Fruit fly (Drosophila melanogaster) whole organism, embryonic: ENCODE results near the gene Atg14.

Experiments used
- Atf3 ChIP-seq: fragments of 200-800 bp; sonication (Bioruptor generic); optimal IDR thresholded peaks from 3 replicates; lab custom pipeline; 2016; ENCODE audit warnings: missing biosample characterization, missing genetic modification characterization
- Bdp1 ChIP-seq: fragments of 200-800 bp; sonication (Bioruptor generic); optimal IDR thresholded peaks from 3 replicates; lab custom pipeline; 2016; ENCODE audit warnings: missing biosample characterization, missing genetic modification characterization
- CG10267 ChIP-seq: fragments of 200-800 bp; sonication (Bioruptor generic); optimal IDR thresholded peaks from 2 replicates; lab custom pipeline; 2018; ENCODE audit warnings: missing biosample characterization, mild to moderate bottlenecking, missing genetic modification characterization, moderate library complexity
- CG10366 ChIP-seq: fragments of 200-800 bp; sonication (Bioruptor generic); IDR thresholded peaks from 2 replicates; pipeline ENCODE4 v1.3.6; 2022; ENCODE audit warnings: missing biosample characterization, missing genetic modification characterization
- CG10654 ChIP-seq: fragments of 200-800 bp; sonication (Bioruptor generic); optimal IDR thresholded peaks from 2 replicates; lab custom pipeline; 2016; ENCODE audit warnings: missing biosample characterization, missing genetic modification characterization
- CG11504 ChIP-seq: fragments of 200-800 bp; sonication (Bioruptor generic); optimal IDR thresholded peaks from 3 replicates; lab custom pipeline; 2019; ENCODE audit warnings: missing biosample characterization, mild to moderate bottlenecking, missing genetic modification characterization, moderate library complexity
- CG12071 ChIP-seq: fragments of 200-800 bp; sonication (Bioruptor generic); optimal IDR thresholded peaks from 3 replicates; lab custom pipeline; 2018; ENCODE audit warnings: missing biosample characterization, mild to moderate bottlenecking, missing genetic modification characterization
- CG14014 ChIP-seq: fragments of 200-800 bp; sonication (Bioruptor generic); IDR thresholded peaks from 2 replicates; pipeline ENCODE4 v1.3.6; 2022; ENCODE audit warnings: missing biosample characterization, missing genetic modification characterization
- CG15696 ChIP-seq: fragments of 200-800 bp; sonication (Bioruptor generic); optimal IDR thresholded peaks from 2 replicates; lab custom pipeline; 2019; ENCODE audit warnings: missing biosample characterization, mild to moderate bottlenecking, missing genetic modification characterization, moderate library complexity
- CG1602 ChIP-seq: fragments of 200-800 bp; sonication (Bioruptor generic); optimal IDR thresholded peaks from 3 replicates; lab custom pipeline; 2016; ENCODE audit warnings: missing biosample characterization, missing genetic modification characterization
- CG2875 ChIP-seq: fragments of 200-800 bp; sonication (Bioruptor generic); optimal IDR thresholded peaks from 2 replicates; lab custom pipeline; 2017; ENCODE audit warnings: missing biosample characterization, mild to moderate bottlenecking, missing genetic modification characterization, missing genetic modification reagents
- CG31388 ChIP-seq: fragments of 200-800 bp; sonication (Bioruptor generic); optimal IDR thresholded peaks from 2 replicates; lab custom pipeline; 2016; ENCODE audit warnings: missing biosample characterization, missing genetic modification characterization
- CG4617 ChIP-seq: fragments of 200-800 bp; sonication (Bioruptor generic); optimal IDR thresholded peaks from 3 replicates; lab custom pipeline; 2016; ENCODE audit warnings: missing biosample characterization, missing genetic modification characterization, borderline replicate concordance
- CG7271 ChIP-seq: fragments of 200-800 bp; sonication (Bioruptor generic); optimal IDR thresholded peaks from 2 replicates; lab custom pipeline; 2018; ENCODE audit warnings: missing biosample characterization, mild to moderate bottlenecking, missing genetic modification characterization, moderate library complexity
- CG7987 ChIP-seq: fragments of 200-800 bp; sonication (Bioruptor generic); optimal IDR thresholded peaks from 2 replicates; lab custom pipeline; 2018; ENCODE audit warnings: missing biosample characterization, mild to moderate bottlenecking, missing genetic modification characterization, moderate library complexity
- CG8281 ChIP-seq: fragments of 200-800 bp; sonication (Bioruptor generic); optimal IDR thresholded peaks from 2 replicates; lab custom pipeline; 2018; ENCODE audit warnings: missing biosample characterization, mild to moderate bottlenecking, missing genetic modification characterization, moderate library complexity
- CG8359 ChIP-seq: fragments of 200-800 bp; sonication (Bioruptor generic); optimal IDR thresholded peaks from 2 replicates; lab custom pipeline; 2017; ENCODE audit warnings: missing biosample characterization, mild to moderate bottlenecking, missing genetic modification characterization, borderline replicate concordance
- CG8765 ChIP-seq: fragments of 200-800 bp; sonication (Bioruptor generic); IDR thresholded peaks from 2 replicates; pipeline ENCODE4 v1.3.6; 2022; ENCODE audit warnings: missing biosample characterization, missing genetic modification characterization
- CrebB ChIP-seq: fragments of 200-800 bp; sonication (Bioruptor generic); optimal IDR thresholded peaks from 3 replicates; lab custom pipeline; 2018; ENCODE audit warnings: missing biosample characterization, mild to moderate bottlenecking, missing genetic modification characterization
- Eip74EF ChIP-seq, 2 experiments: fragments of 200-800 bp in 1 of 2; fragments of >200 bp in 1 of 2; sonication (Bioruptor generic) in 1 of 2; optimal IDR thresholded peaks; 2 replicates each; lab custom pipeline; 2017 to 2019; ENCODE audit warnings: missing biosample characterization in 2 of 2, missing genetic modification characterization in 2 of 2, mild to moderate bottlenecking in 1 of 2, moderate library complexity in 1 of 2
- Elba2 ChIP-seq: fragments of 200-800 bp; sonication (Bioruptor generic); optimal IDR thresholded peaks from 3 replicates; lab custom pipeline; 2016; ENCODE audit warnings: missing biosample characterization, missing genetic modification characterization
- HLH54F ChIP-seq: fragments of 200-800 bp; sonication (Bioruptor generic); optimal IDR thresholded peaks from 3 replicates; lab custom pipeline; 2016; ENCODE audit warnings: missing biosample characterization, missing genetic modification characterization
- HmgD ChIP-seq: fragments of 200-800 bp; sonication (Bioruptor generic); optimal IDR thresholded peaks from 3 replicates; lab custom pipeline; 2016; ENCODE audit warnings: missing biosample characterization, missing genetic modification characterization
- Hr78 ChIP-seq, 2 experiments: fragments of 200-800 bp in 1 of 2; fragments of >200 bp in 1 of 2; sonication (Bioruptor generic) in 1 of 2; optimal IDR thresholded peaks; 2 replicates each; lab custom pipeline; 2017 to 2019; ENCODE audit warnings: missing biosample characterization in 2 of 2, missing genetic modification characterization in 2 of 2, mild to moderate bottlenecking in 1 of 2, moderate library complexity in 1 of 2
- Kr ChIP-seq: fragments of 200-800 bp; sonication (Bioruptor generic); optimal IDR thresholded peaks from 2 replicates; lab custom pipeline; 2017; ENCODE audit warnings: missing biosample characterization, mild to moderate bottlenecking, missing genetic modification characterization
- MESR4 ChIP-seq: fragments of 200-800 bp; sonication (Bioruptor generic); optimal IDR thresholded peaks from 2 replicates; lab custom pipeline; 2018; ENCODE audit warnings: missing biosample characterization, mild to moderate bottlenecking, missing genetic modification characterization, moderate library complexity
- MTF-1 ChIP-seq: fragments of 200-800 bp; sonication (Bioruptor generic); optimal IDR thresholded peaks from 2 replicates; lab custom pipeline; 2018; ENCODE audit warnings: missing biosample characterization, mild to moderate bottlenecking, missing genetic modification characterization, borderline replicate concordance
- Nf-YB ChIP-seq: fragments of 200-800 bp; sonication (Bioruptor generic); optimal IDR thresholded peaks from 3 replicates; lab custom pipeline; 2019; ENCODE audit warnings: missing biosample characterization, mild to moderate bottlenecking, missing genetic modification characterization, moderate library complexity
- Optix ChIP-seq: fragments of 200-800 bp; sonication (Bioruptor generic); IDR thresholded peaks from 3 replicates; pipeline ENCODE4 v1.3.6; 2022; ENCODE audit warnings: missing biosample characterization, missing genetic modification characterization
- Sry-δ ChIP-seq: fragments of 200-800 bp; sonication (Bioruptor generic); optimal IDR thresholded peaks from 2 replicates; lab custom pipeline; 2016; ENCODE audit warnings: missing biosample characterization, missing genetic modification characterization
- Usf ChIP-seq: fragments of 200-800 bp; sonication (Bioruptor generic); optimal IDR thresholded peaks from 2 replicates; lab custom pipeline; 2017; ENCODE audit warnings: missing genotype, missing biosample characterization, missing genetic modification characterization
- Xbp1 ChIP-seq: fragments of 200-800 bp; sonication (Bioruptor generic); optimal IDR thresholded peaks from 3 replicates; lab custom pipeline; 2016; ENCODE audit warnings: missing biosample characterization, mild to moderate bottlenecking, missing genetic modification characterization
- al ChIP-seq: fragments of 200-800 bp; sonication (Bioruptor generic); IDR thresholded peaks from 2 replicates; pipeline ENCODE4 v1.3.6; 2022; ENCODE audit warnings: missing biosample characterization, missing genetic modification characterization
- bowl ChIP-seq: fragments of 200-800 bp; sonication (Bioruptor generic); IDR thresholded peaks from 2 replicates; pipeline ENCODE4 v1.3.6; 2022; ENCODE audit warnings: missing biosample characterization, missing genetic modification characterization
- dan ChIP-seq: fragments of 200-800 bp; sonication (Bioruptor generic); IDR thresholded peaks from 2 replicates; pipeline ENCODE4 v1.3.6; 2022; ENCODE audit warnings: missing biosample characterization, missing genetic modification characterization
- danr ChIP-seq: fragments of 200-800 bp; sonication (Bioruptor generic); IDR thresholded peaks from 2 replicates; pipeline ENCODE4 v1.3.6; 2022; ENCODE audit warnings: missing biosample characterization, missing genetic modification characterization
- esg ChIP-seq: fragments of 200-800 bp; sonication (Bioruptor generic); conservative IDR thresholded peaks from 2 replicates; pipeline ENCODE4 v1.3.6; 2022; ENCODE audit warnings: missing biosample characterization, missing genetic modification characterization
- eve ChIP-seq, 2 experiments: fragments of >200 bp; optimal IDR thresholded peaks; 2 replicates each; lab custom pipeline; 2017; ENCODE audit warnings: missing biosample characterization in 2 of 2, missing genetic modification characterization in 2 of 2
- ewg ChIP-seq: fragments of 200-800 bp; sonication (Bioruptor generic); optimal IDR thresholded peaks from 3 replicates; lab custom pipeline; 2017; ENCODE audit warnings: mild to moderate bottlenecking, missing biosample characterization, missing genetic modification reagents, missing genetic modification characterization
- gsb ChIP-seq: fragments of 200-800 bp; sonication (Bioruptor generic); IDR thresholded peaks from 2 replicates; pipeline ENCODE4 v1.3.6; 2022; ENCODE audit warnings: missing biosample characterization, missing genetic modification characterization
- lilli ChIP-seq: fragments of 200-800 bp; sonication (Bioruptor generic); optimal IDR thresholded peaks from 3 replicates; lab custom pipeline; 2016; ENCODE audit warnings: missing biosample characterization, missing genetic modification characterization
- luna ChIP-seq: fragments of 200-800 bp; sonication (Bioruptor generic); optimal IDR thresholded peaks from 2 replicates; lab custom pipeline; 2016; ENCODE audit warnings: missing biosample characterization, missing genetic modification characterization
- odd ChIP-seq: fragments of 200-800 bp; sonication (Bioruptor generic); optimal IDR thresholded peaks from 2 replicates; lab custom pipeline; 2017; ENCODE audit warnings: missing biosample characterization, mild to moderate bottlenecking, missing genetic modification characterization
- psq ChIP-seq: fragments of 200-800 bp; sonication (Bioruptor generic); optimal IDR thresholded peaks from 2 replicates; lab custom pipeline; 2017; ENCODE audit warnings: missing biosample characterization, missing genetic modification characterization
- sc ChIP-seq, 3 experiments: fragments of >200 bp in 2 of 3; fragments of 200-800 bp in 1 of 3; sonication (Bioruptor generic) in 1 of 3; optimal IDR thresholded peaks; 2 replicates in 2 of 3; 3 replicates in 1 of 3; lab custom pipeline; 2017; ENCODE audit warnings: mild to moderate bottlenecking in 1 of 3, missing biosample characterization in 1 of 3, missing genetic modification characterization in 1 of 3, missing genetic modification reagents in 1 of 3
- scrt ChIP-seq: fragments of 200-800 bp; sonication (Bioruptor generic); optimal IDR thresholded peaks from 2 replicates; lab custom pipeline; 2018; ENCODE audit warnings: missing biosample characterization, mild to moderate bottlenecking, missing genetic modification characterization, moderate library complexity
- sisA ChIP-seq: fragments of 200-800 bp; sonication (Bioruptor generic); IDR thresholded peaks from 2 replicates; pipeline ENCODE4 v1.3.6; 2022; ENCODE audit warnings: missing biosample characterization, missing genetic modification characterization
- vnd ChIP-seq: fragments of 200-800 bp; sonication (Bioruptor generic); IDR thresholded peaks from 3 replicates; pipeline ENCODE4 v1.3.6; 2022; ENCODE audit warnings: missing biosample characterization, missing genetic modification characterization; ENCODE audit not compliant: partially characterized antibody
- zf30C ChIP-seq: fragments of 200-800 bp; sonication (Bioruptor generic); optimal IDR thresholded peaks from 3 replicates; lab custom pipeline; 2018; ENCODE audit warnings: missing biosample characterization, mild to moderate bottlenecking, missing genetic modification characterization

Atg14 gene

DNA sequence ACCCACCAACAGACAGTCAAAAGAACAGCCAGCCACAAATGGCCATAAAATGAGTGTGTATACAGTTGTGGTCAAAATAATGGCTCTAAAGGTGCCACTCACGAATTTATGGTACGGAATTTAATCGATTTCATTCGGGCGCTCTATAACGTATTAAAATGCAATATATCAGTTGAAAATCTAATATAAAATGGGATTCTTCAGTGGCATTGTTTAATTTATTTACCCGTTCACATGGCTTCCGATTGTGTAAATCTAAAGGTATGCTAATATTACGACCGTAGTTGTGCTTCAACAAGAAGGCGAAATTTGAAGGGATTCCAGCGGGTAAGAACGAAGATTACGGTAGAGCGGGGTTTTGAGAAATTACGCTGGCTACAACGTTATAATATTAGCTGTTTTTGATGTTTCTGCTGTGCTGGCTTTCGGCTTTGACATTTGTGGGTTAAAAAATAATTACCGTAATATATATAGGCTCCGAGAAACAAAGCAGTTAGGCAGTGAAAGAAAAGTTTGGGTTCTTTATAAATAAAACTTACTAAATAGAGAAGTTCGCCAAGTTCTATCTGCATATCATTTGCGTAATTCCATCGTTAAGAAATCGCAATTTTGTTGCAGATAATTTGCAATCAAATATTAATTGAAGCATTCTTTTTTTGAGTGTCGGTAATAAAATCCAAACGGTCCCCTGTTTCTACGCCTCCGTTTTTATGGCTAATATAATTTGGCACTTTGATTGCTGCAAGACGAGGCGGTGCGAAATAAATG is 40.4 kb upstream of the Atg14 start (continued):
- no peak for TF ChIP-seq MTF-1
- TF ChIP-seq sisA = no peak
- TF ChIP-seq psq = no peak
- TF ChIP-seq vnd (GFP tag; lab: Robert Waterston, UW) = no peak
- TF ChIP-seq dan (GFP tag; lab: Robert Waterston, UW) = no peak
- TF ChIP-seq CG14014 (GFP tag; lab: Robert Waterston, UW) = 0 out of 2 replicates have a peak, but pooled peaks have one; percentile 6
- no peak for TF ChIP-seq Usf (GFP tag; lab: Kevin White, UChicago)
- no peak for TF ChIP-seq Kr (GFP tag; lab: Kevin White, UChicago)
- TF ChIP-seq CG12071 (GFP tag; lab: Kevin White, UChicago) = no peak
- TF ChIP-seq Sry-δ (GFP tag; lab: Kevin White, UChicago) = no peak
- TF ChIP-seq eve (GFP tag; optimal IDR thresholded peaks at IDR 0.05; lab: Kevin White, UChicago) = no peak
- no peak for TF ChIP-seq Hr78 (GFP tag; optimal IDR thresholded peaks at IDR 0.05; lab: Kevin White, UChicago)
- TF ChIP-seq CG1602 (GFP tag; lab: Kevin White, UChicago) = no peak
- TF ChIP-seq scrt (GFP tag; lab: Kevin White, UChicago) = no peak
- no peak for TF ChIP-seq CG8765 (GFP tag; lab: Robert Waterston, UW)
- no peak for TF ChIP-seq CG8359
- TF ChIP-seq ewg (GFP tag; lab: Kevin White, UChicago) = no peak
- no peak for TF ChIP-seq Optix (GFP tag; lab: Robert Waterston, UW)
- TF ChIP-seq sc (optimal IDR thresholded peaks at IDR 0.05; lab: Kevin White, UChicago) = no peak
- TF ChIP-seq sc (GFP tag; optimal IDR thresholded peaks at IDR 0.05; lab: Kevin White, UChicago) = no peak
- TF ChIP-seq CrebB (tag; lab: Kevin White, UChicago) = no peak
- TF ChIP-seq Atf3 (GFP tag; lab: Kevin White, UChicago) = no peak
- no peak for TF ChIP-seq HmgD (GFP tag; lab: Kevin White, UChicago)
- TF ChIP-seq CG31388 = no peak
- TF ChIP-seq zf30C (GFP tag; lab: Kevin White, UChicago) = no peak
- TF ChIP-seq Nf-YB (GFP tag; lab: Kevin White, UChicago) = no peak
- TF ChIP-seq odd (GFP tag; lab: Kevin White, UChicago) = no peak
- TF ChIP-seq MESR4 (GFP tag; lab: Kevin White, UChicago) = no peak
- TF ChIP-seq Bdp1 (GFP tag; lab: Kevin White, UChicago) = no peak
- TF ChIP-seq CG7987 (GFP tag; lab: Kevin White, UChicago) = no peak
- TF ChIP-seq CG10366 (GFP tag; lab: Robert Waterston, UW) = peak; percentile 40; the same call in 1 of the 2 replicates
- TF ChIP-seq al = no peak
- no peak for TF ChIP-seq gsb (GFP tag; lab: Robert Waterston, UW)
- peak; percentile 14 for TF ChIP-seq CG10267 (tag; lab: Kevin White, UChicago)
- no peak for TF ChIP-seq bowl
- no peak for TF ChIP-seq luna (GFP tag; lab: Kevin White, UChicago)
- TF ChIP-seq CG8281 (tag; lab: Kevin White, UChicago) = no peak
- TF ChIP-seq CG4617 (GFP tag; lab: Kevin White, UChicago) = no peak
- no peak for TF ChIP-seq Eip74EF (GFP tag; optimal IDR thresholded peaks at IDR 0.05; lab: Kevin White, UChicago)
- TF ChIP-seq lilli (GFP tag; lab: Kevin White, UChicago) = peak; percentile 9
- TF ChIP-seq CG11504 (tag; lab: Kevin White, UChicago) = peak; percentile 24
- TF ChIP-seq Xbp1 (GFP tag; lab: Kevin White, UChicago) = peak; percentile 25
- no peak for TF ChIP-seq CG10654
- TF ChIP-seq esg (GFP tag; lab: Robert Waterston, UW) = no peak
- no peak for TF ChIP-seq danr (GFP tag; lab: Robert Waterston, UW)
- no peak for TF ChIP-seq CG2875 (GFP tag; lab: Kevin White, UChicago)
- no peak for TF ChIP-seq CG7271 (tag; lab: Kevin White, UChicago)
- TF ChIP-seq CG15696 (tag; lab: Kevin White, UChicago) = no peak
- TF ChIP-seq HLH54F (GFP tag; lab: Kevin White, UChicago) = no peak
- no peak for TF ChIP-seq Elba2 (GFP tag; lab: Kevin White, UChicago)
